Worm (Caenorhabditis elegans): ENCODE measurements around the gene ccch-1.

DNA sequence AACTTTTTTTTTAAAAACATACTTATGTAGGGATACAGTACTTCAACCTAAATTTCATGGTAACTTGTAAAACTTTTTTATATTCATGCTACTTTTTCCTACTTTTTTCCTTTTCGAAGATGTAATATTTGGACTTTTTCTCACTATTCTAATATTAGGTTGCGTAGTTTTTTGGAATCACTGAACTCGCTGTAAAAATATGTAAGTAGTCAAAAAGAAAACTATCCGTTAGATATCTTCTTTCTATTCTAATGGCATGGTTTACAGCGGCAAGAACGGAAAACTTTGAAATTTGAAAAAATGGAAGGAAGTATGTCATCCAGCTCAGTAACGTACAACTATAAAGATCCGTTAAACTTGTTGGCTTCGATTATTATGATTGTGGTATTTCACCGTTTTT, 61.8 kb downstream of the ccch-1 start, which contains the start of gene srx-82:
- TF ChIP-seq gmeb-1 (tag; optimal IDR thresholded peaks at IDR 0.05) (no peak), unc-62 (GFP tag; optimal IDR thresholded peaks at IDR 0.05) (no peak), unc-39 (tag; optimal IDR thresholded peaks at IDR 0.05) (no peak), nhr-237 (tag; optimal IDR thresholded peaks at IDR 0.05) (no peak), ama-1 (optimal IDR thresholded peaks at IDR 0.05) (no peak), lin-39 (tag; optimal IDR thresholded peaks at IDR 0.05) (no peak), aly-2 (tag; optimal IDR thresholded peaks at IDR 0.05) (no peak), egl-27 (tag; optimal IDR thresholded peaks at IDR 0.05) (no peak), mdl-1 (tag; optimal IDR thresholded peaks at IDR 0.05) (no peak), sma-9 (GFP tag; optimal IDR thresholded peaks at IDR 0.05) (no peak), sma-9 (tag; optimal IDR thresholded peaks at IDR 0.05) (no peak)

All from whole organism, L2 larva.